Fruit fly (Drosophila melanogaster): ENCODE data around the gene CstF50.

dm6 chr3R:31748093-31748996 lies 11.6 kb upstream of the CstF50 start:
- TF ChIP-seq pan (optimal IDR thresholded peaks at IDR 0.05) (no peak), psq (optimal IDR thresholded peaks at IDR 0.05) (peak; percentile 60), usp (GFP tag; optimal IDR thresholded peaks at IDR 0.05) (no peak), CG8478 (optimal IDR thresholded peaks at IDR 0.05) (peak; percentile 68), Dll (optimal IDR thresholded peaks at IDR 0.05) (no peak)
